Worm (Caenorhabditis elegans) whole organism, late embryonic: ENCODE measurements around the gene gpb-1.

Experiments used
- C38D4.7 ChIP-seq: fragments of 200-800 bp; sonication (Bioruptor generic); optimal IDR thresholded peaks from 2 replicates; lab custom pipeline; 2018; ENCODE audit warnings: mild to moderate bottlenecking, missing genetic modification characterization, moderate library complexity, missing compliant biosample characterization
- ama-1 ChIP-seq: fragments of 150-350 bp; optimal IDR thresholded peaks from 2 replicates; lab custom pipeline; 2014
- elt-2 ChIP-seq: sonication (generic microtip); optimal IDR thresholded peaks from 2 replicates; lab custom pipeline; 2016; ENCODE audit warnings: missing genetic modification reagents, missing genetic modification characterization, missing compliant biosample characterization
- pqm-1 ChIP-seq: sonication (generic microtip); optimal IDR thresholded peaks from 2 replicates; lab custom pipeline; 2016; ENCODE audit warnings: missing genetic modification characterization, missing compliant biosample characterization
- unc-42 ChIP-seq: sonication (generic microtip); optimal IDR thresholded peaks from 2 replicates; lab custom pipeline; 2016; ENCODE audit warnings: missing genotype, missing genetic modification characterization, missing compliant biosample characterization
- ztf-16 ChIP-seq: sonication (generic microtip); optimal IDR thresholded peaks from 2 replicates; lab custom pipeline; 2017; ENCODE audit warnings: missing genetic modification characterization, missing compliant biosample characterization

- TF ChIP-seq C38D4.7 (no peak), pqm-1 (no peak), ztf-16 (tag; lab: Kevin White, UChicago) (no peak), ama-1 (no peak), elt-2 (tag; lab: Kevin White, UChicago) (no peak), unc-42 (tag; lab: Kevin White, UChicago) (no peak)
Measured at ce11 chrII:11695945-11696270, 52.5 kb downstream of the gpb-1 start, which contains the start of gene xpf-1.
